Worm (Caenorhabditis elegans) whole organism, mixed stage, embryonic: ENCODE data around the gene F53C3.11.

Experiments used
- M03D4.4 ChIP-seq: sonication (generic microtip); optimal IDR thresholded peaks from 2 replicates; lab custom pipeline; 2017; ENCODE audit warnings: mild to moderate bottlenecking, missing genetic modification characterization, missing compliant biosample characterization
- bed-3 ChIP-seq: fragments of 200-800 bp; sonication (Bioruptor generic); optimal IDR thresholded peaks from 3 replicates; lab custom pipeline; 2018; ENCODE audit warnings: mild to moderate bottlenecking, missing genetic modification characterization, moderate library complexity, missing compliant biosample characterization
- blmp-1 ChIP-seq: fragments of 150-350 bp; optimal IDR thresholded peaks from 2 replicates; lab custom pipeline; 2014; ENCODE audit warnings: missing biosample characterization, missing genetic modification characterization
- ceh-39 ChIP-seq: fragments of 150-350 bp; optimal IDR thresholded peaks from 2 replicates; lab custom pipeline; 2014; ENCODE audit warnings: missing biosample characterization, missing genetic modification characterization
- ceh-43 ChIP-seq: fragments of 200-800 bp; sonication (Bioruptor generic); optimal IDR thresholded peaks from 2 replicates; lab custom pipeline; 2018; ENCODE audit warnings: mild to moderate bottlenecking, missing genetic modification characterization, moderate library complexity, missing compliant biosample characterization
- ceh-83 ChIP-seq: fragments of 200-800 bp; sonication (Bioruptor generic); optimal IDR thresholded peaks from 2 replicates; lab custom pipeline; 2018; ENCODE audit warnings: mild to moderate bottlenecking, missing genetic modification characterization, missing compliant biosample characterization
- ces-1 ChIP-seq: fragments of 150-350 bp; optimal IDR thresholded peaks from 2 replicates; lab custom pipeline; 2014; ENCODE audit warnings: missing biosample characterization, missing genetic modification reagents, missing genetic modification characterization
- cnd-1 ChIP-seq: fragments of 200-800 bp; sonication (Bioruptor generic); optimal IDR thresholded peaks from 2 replicates; lab custom pipeline; 2018; ENCODE audit warnings: mild to moderate bottlenecking, missing genetic modification characterization, missing compliant biosample characterization
- drap-1 ChIP-seq: fragments of 200-800 bp; sonication (Bioruptor generic); optimal IDR thresholded peaks from 3 replicates; lab custom pipeline; 2018; ENCODE audit warnings: mild to moderate bottlenecking, missing genetic modification characterization, missing compliant biosample characterization
- elt-1 ChIP-seq: sonication (generic microtip); optimal IDR thresholded peaks from 2 replicates; lab custom pipeline; 2017; ENCODE audit warnings: missing genetic modification characterization, mild to moderate bottlenecking, missing compliant biosample characterization, antibody characterized with exemption, moderate library complexity, borderline replicate concordance; ENCODE audit not compliant: insufficient read depth
- elt-3 ChIP-seq: fragments of 150-350 bp; optimal IDR thresholded peaks from 2 replicates; lab custom pipeline; 2014; ENCODE audit warnings: missing biosample characterization, missing genetic modification characterization
- flh-1 ChIP-seq: fragments of 200-800 bp; sonication (Bioruptor generic); optimal IDR thresholded peaks from 2 replicates; lab custom pipeline; 2018; ENCODE audit warnings: mild to moderate bottlenecking, missing genetic modification characterization, moderate library complexity, missing compliant biosample characterization
- ham-2 ChIP-seq: fragments of 200-800 bp; sonication (Bioruptor generic); optimal IDR thresholded peaks from 2 replicates; lab custom pipeline; 2018; ENCODE audit warnings: mild to moderate bottlenecking, missing genetic modification characterization, missing compliant biosample characterization
- hlh-1 ChIP-seq: fragments of 150-350 bp; optimal IDR thresholded peaks from 2 replicates; lab custom pipeline; 2014; ENCODE audit warnings: missing biosample characterization, missing genetic modification reagents, missing genetic modification characterization
- lin-13 ChIP-seq: fragments of 150-350 bp; optimal IDR thresholded peaks from 2 replicates; lab custom pipeline; 2014; ENCODE audit warnings: missing biosample characterization, missing genetic modification characterization
- lin-32 ChIP-seq: fragments of 200-800 bp; sonication (Bioruptor generic); optimal IDR thresholded peaks from 2 replicates; lab custom pipeline; 2018; ENCODE audit warnings: mild to moderate bottlenecking, missing genetic modification characterization, missing compliant biosample characterization
- lsy-2 ChIP-seq: fragments of 150-350 bp; optimal IDR thresholded peaks from 2 replicates; lab custom pipeline; 2014; ENCODE audit warnings: missing biosample characterization, missing genetic modification characterization
- mab-5 ChIP-seq: fragments of 150-350 bp; optimal IDR thresholded peaks from 2 replicates; lab custom pipeline; 2014; ENCODE audit warnings: missing biosample characterization, missing genetic modification characterization
- mep-1 ChIP-seq: fragments of 150-350 bp; optimal IDR thresholded peaks from 2 replicates; lab custom pipeline; 2017; ENCODE audit warnings: missing biosample characterization, missing genetic modification reagents, missing genetic modification characterization, inconsistent platforms
- mls-2 ChIP-seq: sonication (generic microtip); optimal IDR thresholded peaks from 2 replicates; lab custom pipeline; 2016; ENCODE audit warnings: mild to moderate bottlenecking, missing genetic modification characterization, moderate library complexity, missing compliant biosample characterization
- nhr-12 ChIP-seq: fragments of 150-350 bp; optimal IDR thresholded peaks from 2 replicates; lab custom pipeline; 2014; ENCODE audit warnings: missing biosample characterization, missing genetic modification characterization
- nhr-2 ChIP-seq: fragments of 150-350 bp; optimal IDR thresholded peaks from 2 replicates; lab custom pipeline; 2014; ENCODE audit warnings: missing biosample characterization, missing genetic modification characterization
- nhr-237 ChIP-seq: fragments of 150-350 bp; optimal IDR thresholded peaks from 2 replicates; lab custom pipeline; 2014; ENCODE audit warnings: missing biosample characterization, missing genetic modification characterization
- nhr-28 ChIP-seq: fragments of 150-350 bp; optimal IDR thresholded peaks from 2 replicates; lab custom pipeline; 2014; ENCODE audit warnings: missing biosample characterization, missing genetic modification characterization
- nhr-76 ChIP-seq: sonication (generic microtip); optimal IDR thresholded peaks from 2 replicates; lab custom pipeline; 2017; ENCODE audit warnings: missing biosample characterization, missing genetic modification characterization
- pha-4 ChIP-seq: fragments of 150-350 bp; optimal IDR thresholded peaks from 2 replicates; lab custom pipeline; 2018; ENCODE audit warnings: missing biosample characterization, missing genetic modification reagents, missing genetic modification characterization
- sem-2 ChIP-seq: fragments of 200-800 bp; sonication (Bioruptor generic); optimal IDR thresholded peaks from 2 replicates; lab custom pipeline; 2018; ENCODE audit warnings: mild to moderate bottlenecking, missing genetic modification characterization, missing compliant biosample characterization
- snpc-4 ChIP-seq: fragments of 150-350 bp; optimal IDR thresholded peaks from 2 replicates; lab custom pipeline; 2014; ENCODE audit warnings: missing biosample characterization, missing genetic modification characterization
- sptf-1 ChIP-seq: sonication (generic microtip); optimal IDR thresholded peaks from 2 replicates; lab custom pipeline; 2017; ENCODE audit warnings: mild to moderate bottlenecking, missing genetic modification characterization, moderate library complexity, missing compliant biosample characterization
- tbx-8 ChIP-seq: fragments of 200-800 bp; sonication (Bioruptor generic); optimal IDR thresholded peaks from 2 replicates; lab custom pipeline; 2018; ENCODE audit warnings: mild to moderate bottlenecking, missing genetic modification characterization, moderate library complexity, missing compliant biosample characterization
- unc-120 ChIP-seq: sonication (generic microtip); optimal IDR thresholded peaks from 2 replicates; lab custom pipeline; 2017; ENCODE audit warnings: missing genetic modification characterization, missing compliant biosample characterization; ENCODE audit not compliant: poor library complexity, severe bottlenecking
- unc-39 ChIP-seq: fragments of 150-350 bp; optimal IDR thresholded peaks from 2 replicates; lab custom pipeline; 2014; ENCODE audit warnings: missing biosample characterization, missing genetic modification characterization
- unc-62 ChIP-seq: fragments of 150-350 bp; optimal IDR thresholded peaks from 2 replicates; lab custom pipeline; 2014; ENCODE audit warnings: missing biosample characterization, missing genetic modification reagents, missing genetic modification characterization
- zip-8 ChIP-seq: fragments of 150-350 bp; optimal IDR thresholded peaks from 2 replicates; lab custom pipeline; 2014; ENCODE audit warnings: missing biosample characterization, missing genetic modification characterization
- ztf-11 ChIP-seq: fragments of 150-350 bp; optimal IDR thresholded peaks from 2 replicates; lab custom pipeline; 2014; ENCODE audit warnings: missing biosample characterization, missing genetic modification characterization

The F53C3.11 gene

DNA sequence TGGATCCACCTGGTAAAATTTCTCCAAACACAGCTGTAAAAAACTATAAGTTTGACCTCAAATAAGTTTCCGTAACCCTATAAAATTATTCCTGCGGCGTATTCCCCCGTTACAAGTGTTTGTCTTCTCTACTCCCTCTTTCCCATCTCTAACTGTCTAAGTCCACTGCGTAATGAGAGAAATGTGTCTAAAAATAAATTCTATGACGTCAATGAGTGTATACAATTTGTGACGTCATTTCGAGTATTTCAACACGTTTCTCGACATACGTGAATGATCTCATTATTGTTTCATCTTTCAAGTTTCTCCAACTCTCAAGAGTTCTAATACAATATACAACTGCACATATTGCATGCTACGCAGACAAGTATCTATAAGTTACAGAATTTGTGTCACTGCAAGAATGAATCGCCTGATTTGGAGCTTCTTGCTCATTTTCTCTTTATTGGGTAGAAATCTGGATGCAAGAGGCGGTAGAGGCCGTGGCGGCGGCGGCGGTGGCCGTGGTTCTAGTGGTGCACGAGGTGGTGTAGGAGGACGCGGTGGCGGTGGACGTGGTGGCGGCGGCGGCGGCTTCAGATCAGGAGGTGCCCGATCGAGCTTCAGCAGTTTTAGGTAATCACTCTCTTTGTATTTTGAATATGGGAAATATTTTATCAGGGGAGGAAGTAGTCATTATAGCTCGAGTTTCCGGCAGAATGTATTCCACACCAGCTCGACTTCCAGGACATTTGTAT is 8.6 kb downstream of the F53C3.11 start, which contains the start of gene F53C3.6:
Gene F53C3.6, plus strand, starts transcription at position 385 of the 737 bp plus-strand sequence.
- TF ChIP-seq nhr-2 (tag; lab: Kevin White, UChicago) (peak; percentile 29), nhr-28 (tag; lab: Kevin White, UChicago) (no peak), lin-32 (GFP tag; lab: Kevin White, UChicago) (no peak), ces-1 (peak; percentile 94), nhr-12 (no peak), nhr-237 (peak; percentile 23), lsy-2 (no peak), hlh-1 (tag; lab: Kevin White, UChicago) (no peak), blmp-1 (no peak), unc-39 (no peak), M03D4.4 (tag; lab: Kevin White, UChicago) (no peak), pha-4 (tag; lab: Kevin White, UChicago) (no peak), zip-8 (tag; lab: Kevin White, UChicago) (peak; percentile 64), snpc-4 (tag; lab: Kevin White, UChicago) (no peak), elt-1 (tag; lab: Kevin White, UChicago) (no peak), mls-2 (tag; lab: Kevin White, UChicago) (no peak), tbx-8 (GFP tag; lab: Kevin White, UChicago) (no peak), ham-2 (GFP tag; lab: Kevin White, UChicago) (no peak), ceh-83 (peak; percentile 48), unc-62 (peak; percentile 81)

DNA sequence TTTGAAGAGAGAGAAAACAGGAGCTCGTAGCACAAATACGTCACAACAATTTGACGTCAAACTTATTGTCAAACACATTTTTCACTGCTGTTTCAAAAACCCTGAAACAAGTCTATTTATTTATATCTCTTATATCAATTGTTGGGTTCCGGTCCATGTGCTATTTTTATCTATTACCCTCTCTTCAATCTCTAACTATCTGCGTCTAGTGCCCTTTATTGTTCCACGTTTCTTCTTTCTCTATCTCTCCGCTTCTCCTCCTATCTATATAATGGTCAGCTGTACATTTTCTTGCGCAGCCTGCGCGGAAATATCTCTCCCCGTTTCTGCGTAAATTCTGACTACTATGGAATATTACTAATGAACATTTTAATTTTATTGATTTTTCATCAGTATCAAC is 9.6 kb downstream of the F53C3.11 start:
- TF ChIP-seq ceh-83, result no peak
- no peak for TF ChIP-seq flh-1
- no peak for TF ChIP-seq unc-39
- no peak for TF ChIP-seq bed-3 (GFP tag; lab: Kevin White, UChicago)
- TF ChIP-seq ceh-43, result no peak
- TF ChIP-seq unc-62, result peak; percentile 24
- TF ChIP-seq mep-1 (tag; lab: Kevin White, UChicago), result no peak
- peak; percentile 37 for TF ChIP-seq ceh-39 (tag; lab: Kevin White, UChicago)
- no peak for TF ChIP-seq nhr-2 (tag; lab: Kevin White, UChicago)
- TF ChIP-seq mab-5 (tag; lab: Kevin White, UChicago), result no peak
- TF ChIP-seq mls-2 (tag; lab: Kevin White, UChicago), result peak; percentile 10
- TF ChIP-seq elt-1 (tag; lab: Kevin White, UChicago), result no peak
- no peak for TF ChIP-seq tbx-8 (GFP tag; lab: Kevin White, UChicago)
- no peak for TF ChIP-seq cnd-1 (tag; lab: Kevin White, UChicago)
- TF ChIP-seq lin-13 (tag; lab: Kevin White, UChicago), result no peak
- TF ChIP-seq nhr-12, result no peak
- no peak for TF ChIP-seq lin-32 (GFP tag; lab: Kevin White, UChicago)
- TF ChIP-seq zip-8 (tag; lab: Kevin White, UChicago), result no peak
- no peak for TF ChIP-seq nhr-28 (tag; lab: Kevin White, UChicago)
- TF ChIP-seq nhr-76 (tag; lab: Kevin White, UChicago), result no peak
- TF ChIP-seq drap-1 (GFP tag; lab: Kevin White, UChicago), result no peak
- peak; percentile 22 for TF ChIP-seq ham-2 (GFP tag; lab: Kevin White, UChicago)
- peak; percentile 72 for TF ChIP-seq hlh-1 (tag; lab: Kevin White, UChicago)
- TF ChIP-seq pha-4 (tag; lab: Kevin White, UChicago), result peak; percentile 38
- peak; percentile 54 for TF ChIP-seq unc-120 (tag; lab: Kevin White, UChicago)
- no peak for TF ChIP-seq sptf-1 (tag; lab: Kevin White, UChicago)
- TF ChIP-seq snpc-4 (tag; lab: Kevin White, UChicago), result no peak
- peak; percentile 88 for TF ChIP-seq ces-1
- TF ChIP-seq nhr-237, result peak; percentile 69
- peak; percentile 34 for TF ChIP-seq elt-3
- TF ChIP-seq blmp-1, result no peak
- no peak for TF ChIP-seq ztf-11 (tag; lab: Kevin White, UChicago)
- TF ChIP-seq sem-2 (GFP tag; lab: Kevin White, UChicago), result no peak
- TF ChIP-seq lsy-2, result peak; percentile 14
- no peak for TF ChIP-seq M03D4.4 (tag; lab: Kevin White, UChicago)

DNA sequence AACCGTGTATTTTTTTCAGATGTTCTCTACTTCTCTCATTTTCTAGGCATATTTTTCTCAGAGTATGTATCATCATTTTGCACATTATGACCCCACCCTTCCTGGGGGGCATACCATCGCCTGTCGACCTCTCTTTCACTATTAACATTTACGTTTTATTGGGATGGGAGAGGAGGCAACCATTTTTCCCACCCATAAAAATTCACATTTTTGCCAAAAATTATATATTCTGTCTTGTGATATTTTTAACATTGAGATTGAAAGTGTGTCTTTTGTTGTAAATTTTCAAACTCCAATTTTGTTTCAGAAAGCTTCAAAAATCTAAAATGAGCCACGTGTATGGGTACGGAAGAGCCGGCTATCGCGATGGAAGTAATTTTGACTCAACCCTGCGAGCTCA is 11.8 kb downstream of the F53C3.11 start, which contains the start of gene F53C3.7:
Gene F53C3.7, plus strand, starts transcription at position 301 of the 400 bp plus-strand sequence.
- TF ChIP-seq zip-8 (tag; lab: Kevin White, UChicago) (no peak), unc-62 (no peak), hlh-1 (tag; lab: Kevin White, UChicago) (no peak), pha-4 (tag; lab: Kevin White, UChicago) (no peak), nhr-12 (no peak), elt-1 (tag; lab: Kevin White, UChicago) (no peak), ham-2 (GFP tag; lab: Kevin White, UChicago) (no peak), mls-2 (tag; lab: Kevin White, UChicago) (no peak)
